Worm (Caenorhabditis elegans): ENCODE data around the gene F53F4.7.
A peak's percentile ranks its signal among the peaks of the same experiment; 100 is the strongest.

F53F4.7 gene

ce11 chrV:13619752-13620151, 6.0 kb upstream of the F53F4.7 start, which contains the start of gene srd-11:
TSS of gene srd-11 (minus strand) at chrV:13619852.
- TF ChIP-seq blmp-1 (tag; optimal IDR thresholded peaks at IDR 0.05) (no peak), nhr-2 (tag; optimal IDR thresholded peaks at IDR 0.05) (no peak), ham-2 (GFP tag; optimal IDR thresholded peaks at IDR 0.05) (no peak), lsy-2 (tag; optimal IDR thresholded peaks at IDR 0.05) (no peak)

DNA sequence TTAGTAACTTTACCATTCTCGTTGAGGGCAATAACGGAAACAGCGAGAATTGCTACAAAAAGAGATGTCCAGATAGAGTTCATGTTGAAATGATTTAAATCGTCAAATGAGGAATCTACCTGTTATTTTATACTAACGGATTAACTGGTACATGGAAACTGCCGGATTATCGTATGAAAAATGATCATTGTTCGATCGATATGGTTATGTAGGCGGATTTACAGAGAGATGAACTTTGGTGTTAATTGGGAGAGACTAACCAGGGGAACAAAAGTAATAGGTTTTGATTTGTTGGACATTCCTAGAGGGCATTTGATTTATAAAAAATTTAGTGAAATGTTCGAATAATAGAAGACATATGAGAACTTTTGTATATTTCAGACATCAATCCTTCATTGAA, 2.0 kb downstream of the F53F4.7 start, which contains the start of gene spig-9:
TSS of gene spig-9 (minus strand) at position 101 of the 400 bp plus-strand sequence.
- TF ChIP-seq ztf-11 (tag; optimal IDR thresholded peaks at IDR 0.05) (no peak), ham-2 (GFP tag; optimal IDR thresholded peaks at IDR 0.05) (no peak), unc-39 (tag; optimal IDR thresholded peaks at IDR 0.05) (no peak), sem-2 (GFP tag; optimal IDR thresholded peaks at IDR 0.05) (no peak), elt-1 (tag; optimal IDR thresholded peaks at IDR 0.05; ENCODE audit: borderline replicate concordance, insufficient read depth) (no peak), blmp-1 (tag; optimal IDR thresholded peaks at IDR 0.05) (no peak), mep-1 (tag; optimal IDR thresholded peaks at IDR 0.05) (no peak), ceh-83 (GFP tag; optimal IDR thresholded peaks at IDR 0.05) (no peak), nhr-76 (tag; optimal IDR thresholded peaks at IDR 0.05) (no peak), lsy-2 (tag; optimal IDR thresholded peaks at IDR 0.05) (no peak), lin-13 (tag; optimal IDR thresholded peaks at IDR 0.05) (no peak), mab-5 (tag; optimal IDR thresholded peaks at IDR 0.05) (no peak)

- no peak for TF ChIP-seq nhr-2 (tag; optimal IDR thresholded peaks at IDR 0.05)
- TF ChIP-seq mep-1 (tag; optimal IDR thresholded peaks at IDR 0.05) = no peak
- no peak for TF ChIP-seq sem-2 (GFP tag; optimal IDR thresholded peaks at IDR 0.05)
- no peak for TF ChIP-seq ceh-83 (GFP tag; optimal IDR thresholded peaks at IDR 0.05)
- no peak for TF ChIP-seq ceh-39 (tag; optimal IDR thresholded peaks at IDR 0.05)
- TF ChIP-seq ham-2 (GFP tag; optimal IDR thresholded peaks at IDR 0.05) = peak; percentile 93
- no peak for TF ChIP-seq elt-3 (tag; optimal IDR thresholded peaks at IDR 0.05)
- no peak for TF ChIP-seq mls-2 (tag; optimal IDR thresholded peaks at IDR 0.05)
Observed at ce11 chrV:13609806-13610205, 4.0 kb downstream of the F53F4.7 start.

DNA sequence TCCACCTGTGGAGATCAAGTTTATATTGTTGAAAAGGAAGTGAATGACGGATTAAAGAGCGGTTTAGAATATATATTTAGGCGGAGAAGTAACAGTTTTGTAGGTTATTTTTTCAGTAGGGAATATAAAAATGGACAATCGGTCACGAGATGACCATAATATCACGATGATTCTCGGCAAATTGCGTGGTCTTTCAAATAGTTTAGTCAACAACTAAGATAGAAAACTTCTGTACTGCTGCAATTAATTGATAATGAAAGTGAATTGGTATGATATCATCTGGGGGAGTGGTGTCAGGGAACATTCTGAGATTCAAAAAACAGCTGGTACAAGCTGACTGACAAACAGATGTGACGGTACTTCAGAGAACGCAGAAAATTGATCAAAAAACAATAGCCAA, 5.3 kb downstream of the F53F4.7 start:
- TF ChIP-seq ceh-83 (GFP tag; optimal IDR thresholded peaks at IDR 0.05) (no peak), lsy-2 (tag; optimal IDR thresholded peaks at IDR 0.05) (no peak)

DNA sequence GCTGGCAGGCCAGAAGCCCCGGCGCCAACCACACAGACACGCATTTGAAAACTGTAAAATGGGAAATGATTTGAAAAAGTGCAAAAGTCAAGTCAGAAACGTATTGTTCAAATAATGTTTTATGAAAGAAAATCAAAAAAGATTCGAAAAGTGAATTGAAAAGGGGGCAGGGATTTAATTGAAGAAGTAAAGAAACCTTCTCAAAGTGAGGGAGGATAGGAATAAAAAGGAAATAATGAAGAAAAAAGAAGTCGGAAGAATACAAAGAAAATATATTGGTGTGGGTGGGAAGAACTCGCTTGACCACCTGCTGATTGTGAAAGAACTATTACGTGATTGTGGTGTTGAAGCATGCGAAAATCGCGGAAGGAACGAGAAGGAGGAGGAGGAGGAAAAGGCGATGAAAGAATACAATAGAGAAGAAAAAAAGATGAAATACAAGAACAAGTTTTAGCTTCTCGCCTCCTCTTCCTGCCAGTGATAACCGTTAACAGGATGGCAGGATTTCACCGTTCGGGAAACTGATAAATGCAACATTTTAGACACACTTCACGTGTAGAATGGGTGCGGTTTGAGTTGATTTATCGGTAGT, 7.0 kb downstream of the F53F4.7 start, which contains the start of gene fmo-4:
TSS of gene fmo-4 (minus strand) at position 51 of the 592 bp plus-strand sequence.
- TF ChIP-seq cnd-1 (tag; optimal IDR thresholded peaks at IDR 0.05) (no peak), mls-2 (tag; optimal IDR thresholded peaks at IDR 0.05) (no peak), unc-120 (tag; optimal IDR thresholded peaks at IDR 0.05; ENCODE audit: poor library complexity, severe bottlenecking) (no peak), ces-1 (GFP tag; optimal IDR thresholded peaks at IDR 0.05) (no peak), nhr-237 (tag; optimal IDR thresholded peaks at IDR 0.05) (no peak), M03D4.4 (tag; optimal IDR thresholded peaks at IDR 0.05) (no peak), ceh-43 (GFP tag; optimal IDR thresholded peaks at IDR 0.05) (no peak), pha-4 (tag; optimal IDR thresholded peaks at IDR 0.05) (no peak), mep-1 (tag; optimal IDR thresholded peaks at IDR 0.05) (no peak)

- TF ChIP-seq lin-13 (tag; optimal IDR thresholded peaks at IDR 0.05) (no peak), elt-3 (tag; optimal IDR thresholded peaks at IDR 0.05) (no peak), mep-1 (tag; optimal IDR thresholded peaks at IDR 0.05) (no peak), ham-2 (GFP tag; optimal IDR thresholded peaks at IDR 0.05) (no peak), nhr-2 (tag; optimal IDR thresholded peaks at IDR 0.05) (no peak), lsy-2 (tag; optimal IDR thresholded peaks at IDR 0.05) (no peak), cnd-1 (tag; optimal IDR thresholded peaks at IDR 0.05) (no peak), blmp-1 (tag; optimal IDR thresholded peaks at IDR 0.05) (no peak), zip-8 (tag; optimal IDR thresholded peaks at IDR 0.05) (no peak), ceh-83 (GFP tag; optimal IDR thresholded peaks at IDR 0.05) (no peak), bed-3 (GFP tag; optimal IDR thresholded peaks at IDR 0.05) (no peak), nhr-237 (tag; optimal IDR thresholded peaks at IDR 0.05) (no peak), unc-39 (tag; optimal IDR thresholded peaks at IDR 0.05) (no peak), mls-2 (tag; optimal IDR thresholded peaks at IDR 0.05) (no peak), ceh-39 (tag; optimal IDR thresholded peaks at IDR 0.05) (no peak), M03D4.4 (tag; optimal IDR thresholded peaks at IDR 0.05) (no peak), sem-2 (GFP tag; optimal IDR thresholded peaks at IDR 0.05) (no peak), ceh-43 (GFP tag; optimal IDR thresholded peaks at IDR 0.05) (no peak), mab-5 (tag; optimal IDR thresholded peaks at IDR 0.05) (no peak)
Observed at ce11 chrV:13600882-13601281, 12.9 kb downstream of the F53F4.7 start, which contains the start of gene rdy-2. TSS of gene rdy-2 (minus strand) at chrV:13600982.

- TF ChIP-seq sem-2 (GFP tag; optimal IDR thresholded peaks at IDR 0.05) = no peak
- no peak for TF ChIP-seq nhr-28 (tag; optimal IDR thresholded peaks at IDR 0.05)
- no peak for TF ChIP-seq mab-5 (tag; optimal IDR thresholded peaks at IDR 0.05)
- peak; percentile 91 for TF ChIP-seq zip-8 (tag; optimal IDR thresholded peaks at IDR 0.05)
- no peak for TF ChIP-seq mep-1 (tag; optimal IDR thresholded peaks at IDR 0.05)
- TF ChIP-seq flh-1 (GFP tag; optimal IDR thresholded peaks at IDR 0.05) = no peak
Observed at ce11 chrV:13598370-13598769, 15.4 kb downstream of the F53F4.7 start.

All from whole organism, mixed stage, embryonic.